Fruit fly (Drosophila melanogaster) whole organism, embryonic: Measurements from ENCODE around the gene CG10866.

Source experiments
- ATbp ChIP-seq: fragments of 200-800 bp; sonication (Bioruptor generic); optimal IDR thresholded peaks from 2 replicates; lab custom pipeline; 2017; ENCODE audit warnings: missing biosample characterization, mild to moderate bottlenecking, missing genetic modification characterization, missing genetic modification reagents
- B-H1 ChIP-seq: fragments of 200-800 bp; sonication (Bioruptor generic); IDR thresholded peaks from 3 replicates; pipeline ENCODE4 v1.3.6; 2022; ENCODE audit warnings: missing biosample characterization, missing genetic modification characterization
- CG1024 ChIP-seq: fragments of 200-800 bp; sonication (Bioruptor generic); IDR thresholded peaks from 2 replicates; pipeline ENCODE4 v1.3.6; 2022; ENCODE audit warnings: missing biosample characterization, missing genetic modification characterization
- CG10321 ChIP-seq: fragments of 200-800 bp; sonication (Bioruptor generic); IDR thresholded peaks from 2 replicates; pipeline ENCODE4 v1.3.6; 2022; ENCODE audit warnings: missing biosample characterization, missing genetic modification characterization
- CG10543 ChIP-seq: fragments of 200-800 bp; sonication (Bioruptor generic); optimal IDR thresholded peaks from 3 replicates; lab custom pipeline; 2017; ENCODE audit warnings: missing biosample characterization, mild to moderate bottlenecking, missing genetic modification characterization, moderate library complexity
- CG11093 ChIP-seq: fragments of 200-800 bp; sonication (Bioruptor generic); IDR thresholded peaks from 3 replicates; pipeline ENCODE4 v1.3.6; 2022; ENCODE audit warnings: missing biosample characterization, missing genetic modification characterization
- CG11247 ChIP-seq: fragments of 200-800 bp; sonication (Bioruptor generic); IDR thresholded peaks from 2 replicates; pipeline ENCODE4 v1.3.6; 2022; ENCODE audit warnings: missing biosample characterization, missing genetic modification characterization
- CG12219 ChIP-seq: fragments of 200-800 bp; sonication (Bioruptor generic); optimal IDR thresholded peaks from 3 replicates; lab custom pipeline; 2018; ENCODE audit warnings: missing biosample characterization, mild to moderate bottlenecking, missing genetic modification characterization
- CG13296 ChIP-seq: fragments of 200-800 bp; sonication (Bioruptor generic); optimal IDR thresholded peaks from 3 replicates; lab custom pipeline; 2018; ENCODE audit warnings: missing biosample characterization, mild to moderate bottlenecking, missing genetic modification characterization
- CG15269 ChIP-seq: fragments of 200-800 bp; sonication (Bioruptor generic); optimal IDR thresholded peaks from 2 replicates; lab custom pipeline; 2018; ENCODE audit warnings: missing biosample characterization, mild to moderate bottlenecking, missing genetic modification characterization, moderate library complexity
- CG16779 ChIP-seq: fragments of 200-800 bp; sonication (Bioruptor generic); IDR thresholded peaks from 2 replicates; pipeline ENCODE4 v1.3.6; 2022; ENCODE audit warnings: missing biosample characterization, missing genetic modification characterization
- CG18011 ChIP-seq: fragments of 200-800 bp; sonication (Bioruptor generic); optimal IDR thresholded peaks from 2 replicates; lab custom pipeline; 2017; ENCODE audit warnings: missing biosample characterization, missing genetic modification characterization, mild to moderate bottlenecking, moderate library complexity, missing genotype
- CG2889 ChIP-seq: fragments of 200-800 bp; sonication (Bioruptor generic); IDR thresholded peaks from 3 replicates; pipeline ENCODE4 v1.3.6; 2022; ENCODE audit warnings: missing biosample characterization, missing genetic modification characterization
- CG3281 ChIP-seq: fragments of 200-800 bp; sonication (Bioruptor generic); optimal IDR thresholded peaks from 3 replicates; lab custom pipeline; 2017; ENCODE audit warnings: missing biosample characterization, mild to moderate bottlenecking, missing genetic modification characterization
- CG34224 ChIP-seq: fragments of 200-800 bp; sonication (Bioruptor generic); IDR thresholded peaks from 3 replicates; pipeline ENCODE4 v1.3.6; 2022; ENCODE audit warnings: missing biosample characterization, missing genetic modification characterization; ENCODE audit not compliant: partially characterized antibody
- CG5245 ChIP-seq: fragments of 200-800 bp; sonication (Bioruptor generic); optimal IDR thresholded peaks from 3 replicates; lab custom pipeline; 2016; ENCODE audit warnings: missing biosample characterization, missing genetic modification characterization
- CG6654 ChIP-seq: fragments of 200-800 bp; sonication (Bioruptor generic); optimal IDR thresholded peaks from 2 replicates; lab custom pipeline; 2017; ENCODE audit warnings: missing biosample characterization, mild to moderate bottlenecking, missing genetic modification characterization
- CG6854 ChIP-seq: fragments of 200-800 bp; sonication (Bioruptor generic); optimal IDR thresholded peaks from 3 replicates; lab custom pipeline; 2017; ENCODE audit warnings: missing biosample characterization, mild to moderate bottlenecking, missing genetic modification characterization
- CG8281 ChIP-seq: fragments of 200-800 bp; sonication (Bioruptor generic); optimal IDR thresholded peaks from 2 replicates; lab custom pipeline; 2018; ENCODE audit warnings: missing biosample characterization, mild to moderate bottlenecking, missing genetic modification characterization, moderate library complexity
- CG9876 ChIP-seq: fragments of 200-800 bp; sonication (Bioruptor generic); optimal IDR thresholded peaks from 2 replicates; lab custom pipeline; 2016; ENCODE audit warnings: missing biosample characterization, missing genetic modification characterization
- Chrac-16 ChIP-seq: fragments of 200-800 bp; sonication (Bioruptor generic); optimal IDR thresholded peaks from 3 replicates; lab custom pipeline; 2016; ENCODE audit warnings: missing biosample characterization, missing genetic modification characterization
- CrebB ChIP-seq: fragments of 200-800 bp; sonication (Bioruptor generic); optimal IDR thresholded peaks from 3 replicates; lab custom pipeline; 2018; ENCODE audit warnings: missing biosample characterization, mild to moderate bottlenecking, missing genetic modification characterization
- Deaf1 ChIP-seq: fragments of 200-800 bp; optimal IDR thresholded peaks from 3 replicates; lab custom pipeline; 2019; ENCODE audit warnings: missing biosample characterization, mild to moderate bottlenecking, missing genetic modification characterization, moderate library complexity
- ERR ChIP-seq: fragments of 200-800 bp; sonication (Bioruptor generic); optimal IDR thresholded peaks from 2 replicates; lab custom pipeline; 2016; ENCODE audit warnings: missing biosample characterization, missing genetic modification characterization
- Hmr ChIP-seq: fragments of 200-800 bp; sonication (Bioruptor generic); optimal IDR thresholded peaks from 3 replicates; lab custom pipeline; 2017; ENCODE audit warnings: mild to moderate bottlenecking, missing biosample characterization, missing genetic modification reagents, missing genetic modification characterization
- Hr78 ChIP-seq, 2 experiments: fragments of 200-800 bp in 1 of 2; fragments of >200 bp in 1 of 2; sonication (Bioruptor generic) in 1 of 2; optimal IDR thresholded peaks; 2 replicates each; lab custom pipeline; 2017 to 2019; ENCODE audit warnings: missing biosample characterization in 2 of 2, missing genetic modification characterization in 2 of 2, mild to moderate bottlenecking in 1 of 2, moderate library complexity in 1 of 2
- Lpt ChIP-seq: fragments of >200 bp; optimal IDR thresholded peaks from 2 replicates; lab custom pipeline; 2018; ENCODE audit warnings: missing biosample characterization, missing genetic modification characterization
- NC2α ChIP-seq: fragments of 200-800 bp; sonication (Bioruptor generic); optimal IDR thresholded peaks from 2 replicates; lab custom pipeline; 2016; ENCODE audit warnings: missing biosample characterization, missing genetic modification characterization
- NK7.1 ChIP-seq: fragments of 200-800 bp; sonication (Bioruptor generic); optimal IDR thresholded peaks from 3 replicates; lab custom pipeline; 2016; ENCODE audit warnings: missing biosample characterization, missing genetic modification characterization
- Six4 ChIP-seq: fragments of 200-800 bp; sonication (Bioruptor generic); optimal IDR thresholded peaks from 2 replicates; lab custom pipeline; 2016; ENCODE audit warnings: missing biosample characterization, missing genetic modification characterization
- az2 ChIP-seq: fragments of 200-800 bp; sonication (Bioruptor generic); optimal IDR thresholded peaks from 3 replicates; lab custom pipeline; 2016; ENCODE audit warnings: missing biosample characterization, missing genetic modification characterization
- caup ChIP-seq: fragments of 200-800 bp; sonication (Bioruptor generic); optimal IDR thresholded peaks from 3 replicates; lab custom pipeline; 2017; ENCODE audit warnings: missing biosample characterization, mild to moderate bottlenecking, missing genetic modification characterization, moderate library complexity; ENCODE audit not compliant: severe bottlenecking
- dan ChIP-seq: fragments of 200-800 bp; sonication (Bioruptor generic); IDR thresholded peaks from 2 replicates; pipeline ENCODE4 v1.3.6; 2022; ENCODE audit warnings: missing biosample characterization, missing genetic modification characterization
- exex ChIP-seq: fragments of 200-800 bp; sonication (Bioruptor generic); optimal IDR thresholded peaks from 4 replicates; lab custom pipeline; 2018; ENCODE audit warnings: missing biosample characterization, mild to moderate bottlenecking, missing genetic modification characterization, moderate library complexity
- grau ChIP-seq: fragments of 200-800 bp; optimal IDR thresholded peaks from 3 replicates; lab custom pipeline; 2019; ENCODE audit warnings: missing biosample characterization, mild to moderate bottlenecking, missing genetic modification characterization, moderate library complexity
- gro ChIP-seq: fragments of 200-800 bp; sonication (Bioruptor generic); optimal IDR thresholded peaks from 2 replicates; lab custom pipeline; 2016; ENCODE audit warnings: missing biosample characterization, missing genetic modification characterization
- gsb ChIP-seq: fragments of 200-800 bp; sonication (Bioruptor generic); IDR thresholded peaks from 2 replicates; pipeline ENCODE4 v1.3.6; 2022; ENCODE audit warnings: missing biosample characterization, missing genetic modification characterization
- insv ChIP-seq, 2 experiments: fragments of 200-800 bp; sonication (Bioruptor generic); optimal IDR thresholded peaks; 3 replicates each; lab custom pipeline; 2016 to 2018; ENCODE audit warnings: missing biosample characterization in 2 of 2, missing genetic modification characterization in 2 of 2
- lab ChIP-seq: fragments of 200-800 bp; sonication (Bioruptor generic); optimal IDR thresholded peaks from 3 replicates; lab custom pipeline; 2017; ENCODE audit warnings: missing biosample characterization, missing genetic modification characterization, mild to moderate bottlenecking, moderate library complexity, missing genetic modification reagents
- lbe ChIP-seq: fragments of 200-800 bp; sonication (Bioruptor generic); optimal IDR thresholded peaks from 2 replicates; lab custom pipeline; 2016; ENCODE audit warnings: missing biosample characterization, mild to moderate bottlenecking, missing genetic modification characterization
- nerfin-2 ChIP-seq: fragments of 200-800 bp; sonication (Bioruptor generic); IDR thresholded peaks from 2 replicates; pipeline ENCODE4 v1.3.6; 2022; ENCODE audit warnings: missing biosample characterization, missing genetic modification characterization; ENCODE audit not compliant: partially characterized antibody
- otp ChIP-seq: fragments of 200-800 bp; sonication (Bioruptor generic); IDR thresholded peaks from 3 replicates; pipeline ENCODE4, ENCODE4 v1.3.6; 2022; ENCODE audit warnings: missing biosample characterization, missing genetic modification characterization
- pb ChIP-seq: fragments of 200-800 bp; sonication (Bioruptor generic); optimal IDR thresholded peaks from 3 replicates; lab custom pipeline; 2016; ENCODE audit warnings: missing biosample characterization, missing genetic modification characterization
- peb ChIP-seq: fragments of 200-800 bp; sonication (Bioruptor generic); IDR thresholded peaks from 2 replicates; pipeline ENCODE4 v1.3.6; 2022; ENCODE audit warnings: missing biosample characterization, missing genetic modification characterization
- psq ChIP-seq: fragments of 200-800 bp; sonication (Bioruptor generic); optimal IDR thresholded peaks from 2 replicates; lab custom pipeline; 2017; ENCODE audit warnings: missing biosample characterization, missing genetic modification characterization
- slou ChIP-seq: fragments of 200-800 bp; sonication (Bioruptor generic); optimal IDR thresholded peaks from 3 replicates; lab custom pipeline; 2016; ENCODE audit warnings: missing biosample characterization, missing genetic modification characterization
- wdn ChIP-seq: fragments of 200-800 bp; sonication (Bioruptor generic); IDR thresholded peaks from 2 replicates; pipeline ENCODE4 v1.3.6; 2022; ENCODE audit warnings: missing biosample characterization, missing genetic modification characterization
- z ChIP-seq: fragments of 200-800 bp; sonication (Bioruptor generic); IDR thresholded peaks from 3 replicates; pipeline ENCODE4 v1.3.6; 2022; ENCODE audit warnings: missing biosample characterization, missing genetic modification characterization

CG10866 gene

DNA sequence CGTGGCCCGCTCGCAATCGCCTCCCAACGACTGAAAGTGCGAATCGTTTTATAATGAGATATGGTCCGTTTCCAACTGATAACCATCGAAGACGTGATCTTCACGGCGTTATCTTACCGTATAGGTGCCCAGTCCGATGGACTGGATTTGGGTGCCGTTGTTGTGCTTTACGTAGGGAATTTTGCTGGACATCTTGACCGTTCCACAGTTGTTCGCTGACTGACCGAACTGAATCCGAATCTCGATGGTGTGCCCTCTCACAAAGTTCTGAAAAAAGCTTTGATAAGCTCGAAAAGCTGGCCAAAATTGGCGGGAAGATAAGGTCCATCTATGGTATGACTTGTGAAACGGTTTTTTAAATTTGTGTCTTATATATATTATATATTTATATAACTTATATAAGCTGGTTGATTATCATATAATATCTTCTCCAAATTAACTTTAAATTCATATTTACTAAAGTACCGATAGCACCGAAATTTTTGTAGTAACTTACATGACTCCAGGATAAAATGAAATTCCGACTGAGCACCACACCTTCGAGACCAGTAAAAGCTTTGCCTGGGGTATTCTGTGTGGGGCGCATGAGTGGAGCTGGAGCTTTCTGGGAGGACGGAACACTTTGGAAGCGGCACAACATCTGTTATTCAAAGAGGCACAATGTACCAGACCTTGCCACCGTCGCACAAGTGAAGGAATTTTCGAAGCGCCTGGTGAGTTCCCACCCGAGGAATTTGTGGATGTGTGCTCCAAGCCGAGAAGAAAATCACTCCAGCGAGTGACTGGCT is 4.6 kb upstream of the CG10866 start, which contains the start of the genes CG10863 and CG14982 (continued):
- no peak for TF ChIP-seq CG11247 (GFP tag; lab: Robert Waterston, UW)
- no peak for TF ChIP-seq Six4 (GFP tag; lab: Kevin White, UChicago)
- no peak for TF ChIP-seq B-H1
- TF ChIP-seq CG5245 (GFP tag; lab: Kevin White, UChicago): no peak
- peak; percentile 84 for TF ChIP-seq exex (tag; lab: Kevin White, UChicago)
- no peak for TF ChIP-seq nerfin-2 (GFP tag; lab: Robert Waterston, UW)
- TF ChIP-seq peb: no peak
- TF ChIP-seq z (GFP tag; lab: Robert Waterston, UW): no peak
- peak; percentile 7 for TF ChIP-seq CG13296 (GFP tag; lab: Kevin White, UChicago)
- TF ChIP-seq gsb (GFP tag; lab: Robert Waterston, UW): no peak
- TF ChIP-seq CG6854: peak; percentile 5
- TF ChIP-seq CG1024 (GFP tag; lab: Robert Waterston, UW): no peak
- peak; percentile 33 for TF ChIP-seq ERR (GFP tag; lab: Kevin White, UChicago)
- TF ChIP-seq ATbp (GFP tag; lab: Kevin White, UChicago): no peak
- TF ChIP-seq CG8281 (tag; lab: Kevin White, UChicago): no peak
- peak; percentile 9 for TF ChIP-seq caup (GFP tag; lab: Kevin White, UChicago)
- TF ChIP-seq Hmr (GFP tag; lab: Kevin White, UChicago): peak; percentile 5
- no peak for TF ChIP-seq CG16779 (GFP tag; lab: Robert Waterston, UW)
- no peak for TF ChIP-seq pb (GFP tag; lab: Kevin White, UChicago)
- TF ChIP-seq wdn (GFP tag; lab: Robert Waterston, UW): no peak
- no peak for TF ChIP-seq CG2889 (GFP tag; lab: Robert Waterston, UW)
- TF ChIP-seq insv (GFP tag; optimal IDR thresholded peaks at IDR 0.05; lab: Kevin White, UChicago): no peak
- TF ChIP-seq CG15269 (tag; lab: Kevin White, UChicago): peak; percentile 28
- no peak for TF ChIP-seq CG18011
- no peak for TF ChIP-seq CrebB
- TF ChIP-seq CG10543 (GFP tag; lab: Kevin White, UChicago): peak; percentile 74
- peak; percentile 59 for TF ChIP-seq gro
- no peak for TF ChIP-seq Chrac-16 (GFP tag; lab: Kevin White, UChicago)
- no peak for TF ChIP-seq CG10321 (GFP tag; lab: Robert Waterston, UW)
- TF ChIP-seq az2 (GFP tag; lab: Kevin White, UChicago): no peak
- peak; percentile 43 for TF ChIP-seq lab
- no peak for TF ChIP-seq Lpt (GFP tag; lab: Kevin White, UChicago)
- no peak for TF ChIP-seq NK7.1 (GFP tag; lab: Kevin White, UChicago)
- no peak for TF ChIP-seq dan (GFP tag; lab: Robert Waterston, UW)
- TF ChIP-seq CG11093 (GFP tag; lab: Robert Waterston, UW): no peak
- TF ChIP-seq psq (GFP tag; lab: Kevin White, UChicago): no peak
- TF ChIP-seq lbe (GFP tag; lab: Kevin White, UChicago): peak; percentile 8
- no peak for TF ChIP-seq CG34224
- no peak for TF ChIP-seq slou (GFP tag; lab: Kevin White, UChicago)
- peak; percentile 90 for TF ChIP-seq Deaf1 (tag; lab: Kevin White, UChicago)
- no peak for TF ChIP-seq otp
- no peak for TF ChIP-seq grau
- TF ChIP-seq CG9876 (GFP tag; lab: Kevin White, UChicago): no peak
- no peak for TF ChIP-seq CG12219 (GFP tag; lab: Kevin White, UChicago)
- TF ChIP-seq CG6654 (GFP tag; lab: Kevin White, UChicago): no peak
- no peak for TF ChIP-seq NC2α (GFP tag; lab: Kevin White, UChicago)
- TF ChIP-seq Hr78 (GFP tag; optimal IDR thresholded peaks at IDR 0.05; lab: Kevin White, UChicago): no peak
- peak; percentile 1 for TF ChIP-seq CG3281
